Fruit fly (Drosophila melanogaster): ENCODE data around the gene Cyp4c3.

Gene Cyp4c3

DNA sequence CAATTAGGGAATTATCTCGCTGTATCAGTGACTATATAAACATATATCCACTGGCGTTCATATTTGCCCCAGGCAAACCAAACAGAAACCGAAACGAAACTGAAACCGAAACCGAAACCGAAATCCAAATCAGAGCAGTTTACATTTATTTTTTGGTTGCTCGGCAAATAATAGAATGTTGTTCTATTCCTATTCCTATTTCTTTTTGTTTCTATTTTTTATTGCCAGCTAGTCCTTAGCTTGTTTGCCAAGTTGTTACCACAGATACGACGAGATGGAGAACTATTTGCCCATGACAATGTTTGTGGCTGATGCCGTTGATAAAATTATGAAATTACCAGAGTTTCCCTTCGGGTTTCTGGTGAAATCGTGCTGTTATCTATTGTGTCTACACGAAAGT is 25.0 kb downstream of the Cyp4c3 start (continued):
- TF ChIP-seq dmrt11E (tag; optimal IDR thresholded peaks at IDR 0.05): peak; percentile 58
- no peak for TF ChIP-seq Doc2 (GFP tag; IDR thresholded peaks at IDR 0.05)
- TF ChIP-seq CG32772 (GFP tag; IDR thresholded peaks at IDR 0.05): no peak
- no peak for TF ChIP-seq pho (GFP tag; optimal IDR thresholded peaks at IDR 0.05)
- no peak for TF ChIP-seq CG9609 (GFP tag; optimal IDR thresholded peaks at IDR 0.05)
- TF ChIP-seq Lim3 (GFP tag; IDR thresholded peaks at IDR 0.05): no peak
- TF ChIP-seq chinmo (GFP tag; IDR thresholded peaks at IDR 0.05; ENCODE audit: partially characterized antibody): no peak
- no peak for TF ChIP-seq CG7372 (GFP tag; IDR thresholded peaks at IDR 0.05)
- TF ChIP-seq h (optimal IDR thresholded peaks at IDR 0.05): no peak
- no peak for TF ChIP-seq CG16779 (GFP tag; IDR thresholded peaks at IDR 0.05)
- TF ChIP-seq E2f2 (GFP tag; IDR thresholded peaks at IDR 0.05): no peak
- TF ChIP-seq zen2 (GFP tag; IDR thresholded peaks at IDR 0.05; ENCODE audit: partially characterized antibody): no peak
- peak; percentile 69 for TF ChIP-seq fd102C (GFP tag; optimal IDR thresholded peaks at IDR 0.05)
- no peak for TF ChIP-seq Hr78 (GFP tag; optimal IDR thresholded peaks at IDR 0.05)
- TF ChIP-seq CG8290 (GFP tag; optimal IDR thresholded peaks at IDR 0.05): no peak
- TF ChIP-seq CG8290 (tag; optimal IDR thresholded peaks at IDR 0.05): no peak
- no peak for TF ChIP-seq CG3065 (GFP tag; optimal IDR thresholded peaks at IDR 0.05)
- no peak for TF ChIP-seq usp (GFP tag; optimal IDR thresholded peaks at IDR 0.05)
- TF ChIP-seq chn (GFP tag; optimal IDR thresholded peaks at IDR 0.05): no peak
- TF ChIP-seq CG11560 (tag; IDR thresholded peaks at IDR 0.05): no peak
- no peak for TF ChIP-seq Mes4 (GFP tag; optimal IDR thresholded peaks at IDR 0.05)
- peak; percentile 2 for TF ChIP-seq HHEX (GFP tag; optimal IDR thresholded peaks at IDR 0.05)
- no peak for TF ChIP-seq tap (tag; optimal IDR thresholded peaks at IDR 0.05)
- TF ChIP-seq pita (GFP tag; optimal IDR thresholded peaks at IDR 0.05): no peak
- TF ChIP-seq exex (tag; optimal IDR thresholded peaks at IDR 0.05): no peak
- TF ChIP-seq CG10431 (GFP tag; optimal IDR thresholded peaks at IDR 0.05): no peak
- TF ChIP-seq CG17829 (tag; optimal IDR thresholded peaks at IDR 0.05): no peak
- no peak for TF ChIP-seq ato (GFP tag; IDR thresholded peaks at IDR 0.05; ENCODE audit: partially characterized antibody)
- peak; percentile 42 for TF ChIP-seq CG18262 (tag; optimal IDR thresholded peaks at IDR 0.05)
- no peak for TF ChIP-seq CG31224 (GFP tag; IDR thresholded peaks at IDR 0.05)
- no peak for TF ChIP-seq Fer1 (GFP tag; optimal IDR thresholded peaks at IDR 0.05)
- peak; percentile 0 for TF ChIP-seq CG5180 (GFP tag; optimal IDR thresholded peaks at IDR 0.05)
- TF ChIP-seq CG10565 (GFP tag; optimal IDR thresholded peaks at IDR 0.05): no peak
- TF ChIP-seq CG8089 (GFP tag; optimal IDR thresholded peaks at IDR 0.05): no peak
- no peak for TF ChIP-seq Myb (GFP tag; optimal IDR thresholded peaks at IDR 0.05)
- TF ChIP-seq MTF-1 (GFP tag; optimal IDR thresholded peaks at IDR 0.05; ENCODE audit: borderline replicate concordance): no peak
- no peak for TF ChIP-seq Bteb2 (GFP tag; optimal IDR thresholded peaks at IDR 0.05)
- TF ChIP-seq Atf6 (GFP tag; IDR thresholded peaks at IDR 0.05): no peak
- TF ChIP-seq CG15073 (GFP tag; optimal IDR thresholded peaks at IDR 0.05): no peak
- peak; percentile 2 for TF ChIP-seq salm (tag; optimal IDR thresholded peaks at IDR 0.05)
- no peak for TF ChIP-seq Gsc (GFP tag; IDR thresholded peaks at IDR 0.05)
- no peak for TF ChIP-seq sna (GFP tag; IDR thresholded peaks at IDR 0.05; ENCODE audit: partially characterized antibody)
- TF ChIP-seq ci (GFP tag; IDR thresholded peaks at IDR 0.05): 0 out of 3 replicates have a peak, but pooled peaks have one; percentile 27
- TF ChIP-seq CG12219 (GFP tag; optimal IDR thresholded peaks at IDR 0.05): peak; percentile 6
- peak; percentile 16 for TF ChIP-seq nau (GFP tag; optimal IDR thresholded peaks at IDR 0.05)
- TF ChIP-seq en (GFP tag; optimal IDR thresholded peaks at IDR 0.05): no peak
- TF ChIP-seq NFAT (GFP tag; IDR thresholded peaks at IDR 0.05): no peak
- peak; percentile 68 for TF ChIP-seq ac (GFP tag; optimal IDR thresholded peaks at IDR 0.05)
- TF ChIP-seq seq (GFP tag; IDR thresholded peaks at IDR 0.05): no peak
- TF ChIP-seq CG15514 (GFP tag; optimal IDR thresholded peaks at IDR 0.05): no peak
- TF ChIP-seq fru (optimal IDR thresholded peaks at IDR 0.05): no peak
- TF ChIP-seq ewg (GFP tag; optimal IDR thresholded peaks at IDR 0.05): no peak
- no peak for TF ChIP-seq unc-4 (GFP tag; IDR thresholded peaks at IDR 0.05; ENCODE audit: partially characterized antibody)
